Fruit fly (Drosophila melanogaster) whole organism, wandering third instar larva: ENCODE data around the gene tal-2A.
A peak's percentile ranks its signal among the peaks of the same experiment; 100 is the strongest.

Source experiments
- CG32264 ChIP-seq: fragments of 200-800 bp; sonication (Bioruptor generic); optimal IDR thresholded peaks from 2 replicates; lab custom pipeline; 2016; ENCODE audit warnings: missing biosample characterization, missing genetic modification characterization
- CG9705 ChIP-seq: fragments of 200-800 bp; sonication (Bioruptor generic); optimal IDR thresholded peaks from 2 replicates; lab custom pipeline; 2018; ENCODE audit warnings: missing biosample characterization, mild to moderate bottlenecking, missing genetic modification characterization
- Dfd ChIP-seq: fragments of >200 bp; optimal IDR thresholded peaks from 2 replicates; lab custom pipeline; 2017; ENCODE audit warnings: missing biosample characterization, missing genetic modification characterization
- GATAd ChIP-seq: sonication (Bioruptor generic); optimal IDR thresholded peaks from 2 replicates; lab custom pipeline; 2016; ENCODE audit warnings: missing biosample characterization, missing genetic modification characterization
- HLH106 ChIP-seq: fragments of 200-800 bp; optimal IDR thresholded peaks from 3 replicates; lab custom pipeline; 2019; ENCODE audit warnings: missing biosample characterization, mild to moderate bottlenecking, missing genetic modification characterization, moderate library complexity
- Hnf4 ChIP-seq: fragments of 200-800 bp; sonication (Bioruptor generic); optimal IDR thresholded peaks from 2 replicates; lab custom pipeline; 2016; ENCODE audit warnings: missing biosample characterization, mild to moderate bottlenecking, missing genetic modification characterization
- Hr78 ChIP-seq: fragments of >200 bp; optimal IDR thresholded peaks from 2 replicates; lab custom pipeline; 2017; ENCODE audit warnings: missing biosample characterization, missing genetic modification characterization
- Hr83 ChIP-seq: fragments of 200-300 bp; sonication (Bioruptor generic); optimal IDR thresholded peaks from 2 replicates; lab custom pipeline; 2016; ENCODE audit warnings: missing biosample characterization, mild to moderate bottlenecking, missing genetic modification characterization, moderate library complexity; ENCODE audit not compliant: poor library complexity, severe bottlenecking
- Jra ChIP-seq: sonication (Bioruptor generic); optimal IDR thresholded peaks from 2 replicates; lab custom pipeline; 2016; ENCODE audit warnings: missing biosample characterization, missing genetic modification characterization
- Myc ChIP-seq: fragments of >200 bp; optimal IDR thresholded peaks from 2 replicates; lab custom pipeline; 2017
- N ChIP-seq: fragments of >200 bp; optimal IDR thresholded peaks from 2 replicates; lab custom pipeline; 2018; ENCODE audit warnings: missing biosample characterization, missing external identifiers, missing genetic modification characterization
- OdsH ChIP-seq: fragments of 200-800 bp; sonication (Bioruptor generic); optimal IDR thresholded peaks from 2 replicates; lab custom pipeline; 2016; ENCODE audit warnings: missing biosample characterization, mild to moderate bottlenecking, missing genetic modification characterization
- Rel ChIP-seq, 2 experiments: fragments of 200-800 bp; sonication (Bioruptor generic) in 1 of 2; optimal IDR thresholded peaks; 2 replicates in 1 of 2; 3 replicates in 1 of 2; lab custom pipeline; 2016 to 2019; ENCODE audit warnings: mild to moderate bottlenecking in 2 of 2, missing biosample characterization in 2 of 2, missing genetic modification characterization in 2 of 2, moderate library complexity in 1 of 2
- Sp1 ChIP-seq: fragments of 200-800 bp; sonication (Bioruptor generic); optimal IDR thresholded peaks from 3 replicates; lab custom pipeline; 2019; ENCODE audit warnings: missing biosample characterization, mild to moderate bottlenecking, missing genetic modification characterization, moderate library complexity
- Vsx2 ChIP-seq: fragments of 200-300, 225-300 bp; sonication (Bioruptor generic); optimal IDR thresholded peaks from 2 replicates; lab custom pipeline; 2018; ENCODE audit warnings: missing biosample characterization, missing genetic modification characterization; ENCODE audit not compliant: partially characterized antibody
- br ChIP-seq: fragments of 200-800 bp; sonication (Bioruptor generic); optimal IDR thresholded peaks from 2 replicates; lab custom pipeline; 2016; ENCODE audit warnings: missing biosample characterization, missing genetic modification characterization
- brk ChIP-seq: fragments of 200-800 bp; sonication (Bioruptor generic); optimal IDR thresholded peaks from 2 replicates; lab custom pipeline; 2016; ENCODE audit warnings: missing biosample characterization, mild to moderate bottlenecking, missing genetic modification characterization
- dl ChIP-seq, 2 experiments: fragments of 175-275, 200-275 bp in 1 of 2; fragments of 200-275 bp in 1 of 2; sonication (Bioruptor generic); optimal IDR thresholded peaks; lab custom pipeline; 2018; ENCODE audit warnings: mild to moderate bottlenecking in 2 of 2, missing biosample characterization in 2 of 2, missing genetic modification characterization in 2 of 2, moderate library complexity in 2 of 2; ENCODE audit not compliant: partially characterized antibody in 2 of 2, insufficient read depth in 1 of 2
- dsf ChIP-seq: sonication (Bioruptor generic); optimal IDR thresholded peaks from 2 replicates; lab custom pipeline; 2016; ENCODE audit warnings: missing biosample characterization, missing genetic modification characterization, borderline replicate concordance
- ey ChIP-seq: fragments of 200-800 bp; sonication (Bioruptor generic); optimal IDR thresholded peaks from 2 replicates; lab custom pipeline; 2016; ENCODE audit warnings: missing biosample characterization, missing genetic modification characterization
- foxo ChIP-seq, 2 experiments: fragments of 200-800 bp; sonication (Bioruptor generic); optimal IDR thresholded peaks; 2 replicates in 1 of 2; 3 replicates in 1 of 2; lab custom pipeline; 2016 to 2017; ENCODE audit warnings: missing biosample characterization in 2 of 2, missing genetic modification characterization in 2 of 2
- fru ChIP-seq: fragments of 200-800 bp; sonication (Bioruptor generic); optimal IDR thresholded peaks from 3 replicates; lab custom pipeline; 2016; ENCODE audit warnings: missing biosample characterization, mild to moderate bottlenecking, missing genetic modification characterization
- h ChIP-seq: fragments of 200-800 bp; sonication (Bioruptor generic); optimal IDR thresholded peaks from 3 replicates; lab custom pipeline; 2016; ENCODE audit warnings: missing biosample characterization, mild to moderate bottlenecking, missing genetic modification characterization
- jim ChIP-seq: fragments of 175-275, 200-325 bp; sonication (Bioruptor generic); optimal IDR thresholded peaks from 2 replicates; lab custom pipeline; 2016; ENCODE audit warnings: missing biosample characterization, mild to moderate bottlenecking, missing genetic modification characterization
- lola ChIP-seq: fragments of >200 bp; optimal IDR thresholded peaks from 2 replicates; lab custom pipeline; 2017; ENCODE audit warnings: missing biosample characterization, missing genetic modification characterization
- pan ChIP-seq: fragments of >200 bp; optimal IDR thresholded peaks from 2 replicates; lab custom pipeline; 2017
- psq ChIP-seq: fragments of 200-800 bp; sonication (Bioruptor generic); optimal IDR thresholded peaks from 3 replicates; lab custom pipeline; 2017; ENCODE audit warnings: missing biosample characterization, mild to moderate bottlenecking, missing genetic modification characterization, moderate library complexity
- sage ChIP-seq: fragments of 200-800 bp; sonication (Bioruptor generic); optimal IDR thresholded peaks from 2 replicates; lab custom pipeline; 2016; ENCODE audit warnings: missing biosample characterization, mild to moderate bottlenecking, missing genetic modification characterization
- tai ChIP-seq: sonication (Bioruptor generic); optimal IDR thresholded peaks from 2 replicates; lab custom pipeline; 2016; ENCODE audit warnings: missing biosample characterization, missing genetic modification characterization
- usp ChIP-seq: fragments of >200 bp; optimal IDR thresholded peaks from 2 replicates; lab custom pipeline; 2017; ENCODE audit warnings: missing biosample characterization, missing genetic modification characterization
- woc ChIP-seq: sonication (Bioruptor generic); optimal IDR thresholded peaks from 2 replicates; lab custom pipeline; 2016; ENCODE audit warnings: missing biosample characterization, mild to moderate bottlenecking, missing genetic modification characterization

Gene tal-2A

DNA sequence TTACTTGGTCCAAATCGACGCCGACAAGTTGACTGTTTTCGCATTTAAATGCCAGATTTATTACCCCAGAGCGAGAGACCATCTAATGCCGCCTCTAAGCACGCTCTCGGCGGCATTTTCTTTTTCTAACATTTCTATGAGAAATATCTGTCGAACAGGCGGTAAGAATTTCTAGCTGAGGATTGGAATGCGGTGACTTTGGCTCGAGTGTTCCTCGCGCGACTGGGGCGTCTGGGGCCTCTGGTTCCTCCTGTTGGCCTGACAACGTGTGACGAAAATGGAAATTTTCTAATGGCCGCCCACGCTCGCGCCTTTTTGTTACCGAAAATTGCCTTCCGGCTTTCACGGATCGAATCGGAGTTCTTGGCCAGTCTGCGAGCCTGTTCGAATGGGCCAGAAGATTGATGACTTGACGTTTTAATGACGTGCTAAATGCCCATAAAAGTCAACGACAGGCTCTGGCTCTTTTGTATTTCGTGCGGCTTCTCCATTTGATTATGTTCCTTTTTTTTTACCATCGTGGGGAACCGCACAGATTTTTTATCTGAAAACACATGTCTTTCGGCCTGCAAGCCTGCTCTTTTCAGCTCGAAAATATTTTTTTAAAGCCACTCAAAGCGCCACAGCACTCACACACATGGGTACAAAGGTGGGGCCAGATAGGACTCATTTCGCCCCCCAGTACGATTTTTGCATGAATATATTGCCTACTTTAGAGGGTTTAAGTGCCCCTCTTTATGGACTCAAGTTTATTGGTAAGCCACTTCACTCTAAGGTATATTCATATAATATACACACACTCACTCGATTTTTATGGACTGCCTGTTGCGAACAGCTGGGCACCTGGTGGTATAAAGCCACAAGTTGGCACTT lies 11.5 kb upstream of the tal-2A start:
- TF ChIP-seq Vsx2 (GFP tag; lab: Kevin White, UChicago) (peak; percentile 16), jim (GFP tag; lab: Kevin White, UChicago) (no peak)
- TF ChIP-seq, all 38 proteins: peak for 1

DNA sequence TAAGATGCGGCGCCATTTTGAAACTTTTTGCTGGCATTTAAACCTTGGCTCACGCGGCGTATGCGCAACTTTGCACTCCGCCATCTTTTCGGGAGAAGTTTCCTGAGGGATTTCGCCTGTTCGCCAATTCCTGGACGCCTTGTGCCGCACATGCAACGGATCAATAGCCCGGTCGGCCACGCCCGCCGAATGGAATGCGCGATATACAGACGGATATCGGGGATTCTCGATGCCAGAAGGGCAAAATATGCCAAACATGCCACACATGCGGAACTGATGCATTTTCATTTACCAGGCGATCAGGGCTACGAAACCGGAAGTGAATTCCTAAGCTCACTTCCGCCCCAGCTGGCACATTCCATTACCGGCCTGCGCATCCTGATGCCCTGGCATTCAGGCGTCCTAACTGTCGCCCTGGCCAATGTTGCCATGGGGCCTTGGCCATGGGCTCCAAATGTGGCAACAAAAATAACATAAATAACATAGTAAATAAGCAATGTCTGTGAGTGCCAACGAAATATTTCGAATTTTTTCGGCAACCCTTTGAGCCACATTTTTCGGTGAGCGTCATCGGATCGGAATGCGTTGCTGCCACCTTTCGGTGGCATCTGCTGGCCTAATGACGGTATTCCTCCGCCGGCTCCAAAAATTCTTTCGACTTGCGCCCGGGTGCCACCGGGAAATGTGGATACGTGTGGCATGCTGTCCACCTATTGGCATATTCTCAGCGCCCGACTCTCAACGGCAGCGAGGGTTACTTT lies 10.7 kb upstream of the tal-2A start:
- TF ChIP-seq fru (no peak), woc (GFP tag; lab: Kevin White, UChicago) (no peak), psq (GFP tag; lab: Kevin White, UChicago) (no peak)

DNA sequence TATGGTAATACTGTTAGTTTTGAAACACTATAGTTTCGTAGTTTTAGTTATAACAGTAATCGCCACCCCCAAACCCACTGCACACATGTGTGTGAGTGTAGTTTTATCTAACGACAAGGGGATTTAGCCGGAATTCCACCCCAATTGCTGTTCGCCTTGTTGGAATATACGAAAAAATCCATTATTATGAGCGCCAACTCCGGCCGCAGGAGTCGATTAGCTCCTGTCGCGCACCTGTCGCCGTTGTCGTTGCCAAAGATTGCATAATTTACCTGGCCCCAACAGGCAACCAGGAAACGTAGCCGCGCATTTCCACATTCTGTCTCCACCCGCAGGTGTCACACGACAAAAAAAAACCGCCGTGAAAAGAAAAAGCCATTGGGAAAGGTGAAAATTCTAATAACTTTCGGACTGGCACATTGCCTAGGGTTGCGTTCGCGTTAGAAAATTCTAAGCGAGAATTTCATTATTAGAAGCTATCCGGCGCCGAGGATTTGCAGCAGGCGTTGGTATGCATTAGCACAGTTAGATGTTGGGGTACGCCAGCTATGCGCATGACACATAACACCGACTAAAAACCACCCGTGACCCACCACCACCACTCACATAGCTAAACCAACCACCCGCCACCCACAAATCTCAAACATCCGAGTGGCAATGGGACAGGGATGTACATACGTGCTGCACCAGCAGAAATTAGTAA lies 9.6 kb upstream of the tal-2A start:
- TF ChIP-seq Vsx2 (GFP tag; lab: Kevin White, UChicago) (peak; percentile 13), Dfd (no peak)

DNA sequence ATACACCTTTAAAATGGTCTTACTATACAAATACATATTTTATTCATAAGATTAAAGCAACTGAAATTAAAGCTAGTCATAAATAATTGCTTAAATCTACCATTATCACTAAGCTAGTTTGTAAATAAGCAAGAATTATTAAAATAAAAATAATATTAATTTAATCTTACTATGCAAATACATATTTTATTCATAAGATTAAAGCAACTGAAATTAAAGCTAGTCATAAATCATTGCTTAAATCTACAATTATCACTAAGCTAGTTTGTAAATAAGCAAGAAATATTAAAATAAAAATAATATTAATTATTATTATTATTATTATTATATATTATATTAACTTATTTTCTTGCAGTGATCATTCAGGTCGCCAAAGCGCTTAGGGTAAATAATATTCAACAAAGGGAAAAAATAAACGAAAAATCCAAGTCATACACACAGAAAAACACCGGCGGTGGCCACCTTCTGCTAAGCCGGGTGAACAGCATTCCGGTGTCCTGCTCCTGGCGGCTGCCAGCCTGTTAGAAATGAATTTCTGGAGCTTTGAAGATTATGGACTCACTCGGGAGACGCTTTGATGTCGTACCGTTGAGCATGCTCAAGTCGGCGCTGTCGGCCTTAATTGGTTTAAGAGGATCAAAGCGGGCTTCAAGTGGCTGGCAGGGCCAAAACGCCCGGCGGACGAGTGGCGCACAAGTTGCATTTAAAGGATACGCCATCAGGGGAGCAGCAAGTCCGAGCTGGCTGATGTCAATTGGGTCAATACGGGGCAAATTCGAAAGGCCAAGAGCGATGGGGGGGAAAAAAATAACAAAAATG lies 8.8 kb upstream of the tal-2A start:
- TF ChIP-seq Sp1 (GFP tag; lab: Kevin White, UChicago) = peak; percentile 44
- TF ChIP-seq CG9705 (GFP tag; lab: Kevin White, UChicago) = no peak
- TF ChIP-seq Hr78 (GFP tag; lab: Kevin White, UChicago) = no peak
- TF ChIP-seq OdsH (GFP tag; lab: Kevin White, UChicago) = peak; percentile 7
- TF ChIP-seq CG32264 (GFP tag; lab: Kevin White, UChicago) = no peak
- TF ChIP-seq jim (GFP tag; lab: Kevin White, UChicago) = no peak
- no peak for TF ChIP-seq ey (GFP tag; lab: Kevin White, UChicago)
- no peak for TF ChIP-seq sage
- no peak for TF ChIP-seq tai (GFP tag; lab: Kevin White, UChicago)
- peak; percentile 3 for TF ChIP-seq fru
- TF ChIP-seq dsf (GFP tag; lab: Kevin White, UChicago) = no peak
- no peak for TF ChIP-seq Hr83 (GFP tag; lab: Kevin White, UChicago)
- no peak for TF ChIP-seq dl (GFP tag; optimal IDR thresholded peaks at IDR 0.05; lab: Kevin White, UChicago; ENCODE audit: insufficient read depth in 1 of 2, partially characterized antibody in 2 of 2)
- TF ChIP-seq foxo (GFP tag; optimal IDR thresholded peaks at IDR 0.05; lab: Kevin White, UChicago) = peak in 1 of 2 experiments; percentile 29
- TF ChIP-seq psq (GFP tag; lab: Kevin White, UChicago) = peak; percentile 0
- TF ChIP-seq h (GFP tag; lab: Kevin White, UChicago) = peak; percentile 2
- TF ChIP-seq GATAd (GFP tag; lab: Kevin White, UChicago) = no peak
- no peak for TF ChIP-seq Hnf4 (GFP tag; lab: Kevin White, UChicago)
- TF ChIP-seq brk (GFP tag; lab: Kevin White, UChicago) = no peak
- no peak for TF ChIP-seq Jra (GFP tag; lab: Kevin White, UChicago)
- TF ChIP-seq Dfd = no peak
- TF ChIP-seq pan (lab: Kevin White, UChicago) = no peak
- TF ChIP-seq Rel (GFP tag; optimal IDR thresholded peaks at IDR 0.05; lab: Kevin White, UChicago) = no peak
- TF ChIP-seq Rel (tag; optimal IDR thresholded peaks at IDR 0.05; lab: Kevin White, UChicago) = no peak
- TF ChIP-seq Myc = no peak
- TF ChIP-seq HLH106 (tag; lab: Kevin White, UChicago) = peak; percentile 35
- no peak for TF ChIP-seq usp (GFP tag; lab: Kevin White, UChicago)
- TF ChIP-seq N (GFP tag; lab: Kevin White, UChicago) = no peak
- no peak for TF ChIP-seq br (GFP tag; lab: Kevin White, UChicago)
- TF ChIP-seq lola (GFP tag; lab: Kevin White, UChicago) = no peak
